ENCODE assay signal across 2 fruit fly cellular contexts in the genomic region with DNA sequence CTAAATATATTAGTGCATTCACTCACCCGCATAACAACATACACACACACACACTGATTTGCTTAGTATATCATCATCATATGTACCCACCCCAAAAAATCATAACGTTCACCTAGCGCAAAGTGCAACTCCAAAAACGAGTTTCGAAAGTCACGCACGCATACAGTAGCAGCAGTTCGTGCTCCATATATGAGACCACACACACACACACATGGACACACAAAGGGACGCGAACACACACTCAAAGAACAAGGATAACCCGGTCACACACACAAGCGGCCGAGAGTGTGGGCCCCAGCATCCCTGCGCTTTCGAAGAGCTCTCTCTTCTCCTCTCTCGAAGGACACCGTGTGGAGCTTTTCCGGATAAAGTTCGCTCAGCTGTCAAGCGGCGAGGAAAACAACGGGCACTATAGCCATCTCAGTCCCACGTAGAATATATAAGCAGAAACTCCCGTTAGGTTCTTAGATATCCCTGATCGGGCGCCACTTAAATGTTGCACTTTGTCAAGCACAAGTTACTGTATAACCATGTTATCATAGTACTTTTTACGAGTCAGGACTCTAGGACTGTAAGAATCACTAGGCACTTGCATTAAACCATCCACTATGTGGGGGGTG.
TF ChIP-seq lines count a peak whose summit lies in the region.

No protein-coding gene starts in this region.

- TF ChIP-seq CTCF in whole organism, embryonic (GFP tag; optimal IDR thresholded peaks at IDR 0.05; lab: Kevin White, UChicago), result no peak

TF ChIP-seq in whole organism, embryonic, 481 proteins besides CTCF, POLR2A, EP300 and RAD21:
- TF ChIP-seq scrt (GFP tag; optimal IDR thresholded peaks at IDR 0.05; lab: Kevin White, UChicago), result peak; percentile 35
- TF ChIP-seq Trl (optimal IDR thresholded peaks at IDR 0.05; lab: Kevin White, UChicago), result peak in 1 of 2 experiments; percentile 18
- no peak for TF ChIP-seq Trl (GFP tag; optimal IDR thresholded peaks at IDR 0.05; lab: Kevin White, UChicago)
- peak; percentile 28 for TF ChIP-seq HLHmδ (GFP tag; optimal IDR thresholded peaks at IDR 0.05; lab: Kevin White, UChicago)
- peak; percentile 50 for TF ChIP-seq kni (GFP tag; optimal IDR thresholded peaks at IDR 0.05; lab: Kevin White, UChicago)
- peak; percentile 50; the same call in 1 of the 2 replicates for TF ChIP-seq CG10321 (GFP tag; IDR thresholded peaks at IDR 0.05; lab: Robert Waterston, UW)
- 0 out of 4 replicates have a peak, but pooled peaks have one; percentile 12 for TF ChIP-seq chinmo (GFP tag; IDR thresholded peaks at IDR 0.05; lab: Robert Waterston, UW; ENCODE audit: partially characterized antibody)
- TF ChIP-seq cas (GFP tag; IDR thresholded peaks at IDR 0.05; lab: Robert Waterston, UW), result 0 out of 2 replicates have a peak, but pooled peaks have one; percentile 38
- peak; percentile 55 for TF ChIP-seq Deaf1 (tag; optimal IDR thresholded peaks at IDR 0.05; lab: Kevin White, UChicago)
- TF ChIP-seq Sox102F (GFP tag; optimal IDR thresholded peaks at IDR 0.05; lab: Kevin White, UChicago), result no peak
- 0 out of 2 replicates have a peak, but pooled peaks have one; percentile 7 for TF ChIP-seq CG32532 (GFP tag; IDR thresholded peaks at IDR 0.05; lab: Robert Waterston, UW)
- no peak for TF ChIP-seq CG13296 (GFP tag; optimal IDR thresholded peaks at IDR 0.05; lab: Kevin White, UChicago)
- TF ChIP-seq gfzf (GFP tag; optimal IDR thresholded peaks at IDR 0.05; lab: Kevin White, UChicago), result no peak
- 0 out of 3 replicates have a peak, but pooled peaks have one; percentile 37 for TF ChIP-seq CG11456 (GFP tag; IDR thresholded peaks at IDR 0.05; lab: Robert Waterston, UW)
- no peak for TF ChIP-seq hbn (GFP tag; IDR thresholded peaks at IDR 0.05; lab: Robert Waterston, UW; ENCODE audit: partially characterized antibody)
- TF ChIP-seq ewg (GFP tag; optimal IDR thresholded peaks at IDR 0.05; lab: Kevin White, UChicago), result peak; percentile 34
- TF ChIP-seq cg (GFP tag; optimal IDR thresholded peaks at IDR 0.05; lab: Kevin White, UChicago), result peak; percentile 58
- TF ChIP-seq CG3726 (GFP tag; IDR thresholded peaks at IDR 0.05; lab: Robert Waterston, UW), result 0 out of 3 replicates have a peak, but pooled peaks have one; percentile 29
- TF ChIP-seq schlank (tag; optimal IDR thresholded peaks at IDR 0.05; lab: Kevin White, UChicago), result no peak
- TF ChIP-seq CG8478 (optimal IDR thresholded peaks at IDR 0.05; lab: Kevin White, UChicago), result no peak
- no peak for TF ChIP-seq Sry-β (GFP tag; optimal IDR thresholded peaks at IDR 0.05; lab: Kevin White, UChicago)
- TF ChIP-seq crp (GFP tag; optimal IDR thresholded peaks at IDR 0.05; lab: Kevin White, UChicago), result no peak
- peak; percentile 83 for TF ChIP-seq CG13894 (tag; optimal IDR thresholded peaks at IDR 0.05; lab: Kevin White, UChicago)

TF ChIP-seq in whole organism, prepupa, 60 proteins besides CTCF, POLR2A, EP300 and RAD21:
- TF ChIP-seq vri (GFP tag; optimal IDR thresholded peaks at IDR 0.05; lab: Kevin White, UChicago), result no peak
- peak; percentile 9 for TF ChIP-seq svp (GFP tag; lab: Kevin White, UChicago)
